Fruit fly (Drosophila melanogaster): ENCODE measurements around the gene CG31142.

The CG31142 gene

dm6 chr3R:23933684-23934575 lies 4.9 kb downstream of the CG31142 start, which contains the start of gene CG5854 (continued):
- no peak for TF ChIP-seq CG8765 (GFP tag; IDR thresholded peaks at IDR 0.05)
- TF ChIP-seq grn (GFP tag; optimal IDR thresholded peaks at IDR 0.05): peak; percentile 52
- TF ChIP-seq Dbx (GFP tag; IDR thresholded peaks at IDR 0.05): peak; percentile 38; the same call in 1 of the 3 replicates
- TF ChIP-seq ci (GFP tag; IDR thresholded peaks at IDR 0.05): peak; percentile 92
- peak; percentile 56 for TF ChIP-seq CG33213 (GFP tag; optimal IDR thresholded peaks at IDR 0.05)
- peak; percentile 62 for TF ChIP-seq CG10147 (GFP tag; optimal IDR thresholded peaks at IDR 0.05)
- TF ChIP-seq twi (tag; optimal IDR thresholded peaks at IDR 0.05): peak; percentile 15
- no peak for TF ChIP-seq Kr (GFP tag; optimal IDR thresholded peaks at IDR 0.05)
- peak; percentile 81 for TF ChIP-seq CG11695 (GFP tag; IDR thresholded peaks at IDR 0.05)
- peak; percentile 52 for TF ChIP-seq Sox100B (GFP tag; optimal IDR thresholded peaks at IDR 0.05)
- peak; percentile 61 for TF ChIP-seq CG9609 (GFP tag; optimal IDR thresholded peaks at IDR 0.05)
- TF ChIP-seq Taf1 (GFP tag; IDR thresholded peaks at IDR 0.05): 0 out of 2 replicates have a peak, but pooled peaks have one; percentile 16
- TF ChIP-seq CG1529 (GFP tag; optimal IDR thresholded peaks at IDR 0.05): peak; percentile 77
- TF ChIP-seq sim (GFP tag; IDR thresholded peaks at IDR 0.05): peak; percentile 55; the same call in 1 of the 2 replicates
- peak; percentile 26 for TF ChIP-seq fu2 (GFP tag; optimal IDR thresholded peaks at IDR 0.05)
- no peak for TF ChIP-seq kah (GFP tag; optimal IDR thresholded peaks at IDR 0.05)
- peak; percentile 75 for TF ChIP-seq CG12071 (GFP tag; optimal IDR thresholded peaks at IDR 0.05)
- peak; percentile 73 for TF ChIP-seq org-1 (GFP tag; optimal IDR thresholded peaks at IDR 0.05)
- TF ChIP-seq CG15011 (GFP tag; optimal IDR thresholded peaks at IDR 0.05): peak; percentile 50
- no peak for TF ChIP-seq CG8290 (GFP tag; optimal IDR thresholded peaks at IDR 0.05)
- TF ChIP-seq CG8290 (tag; optimal IDR thresholded peaks at IDR 0.05): peak in 1 of 2 experiments; percentile 90
- no peak for TF ChIP-seq CG12104 (GFP tag; optimal IDR thresholded peaks at IDR 0.05)
- TF ChIP-seq C15 (GFP tag; IDR thresholded peaks at IDR 0.05): 0 out of 3 replicates have a peak, but pooled peaks have one; percentile 58
- TF ChIP-seq Sin3A (optimal IDR thresholded peaks at IDR 0.05): peak; percentile 61
- peak; percentile 57 for TF ChIP-seq CG1024 (GFP tag; IDR thresholded peaks at IDR 0.05)
- no peak for TF ChIP-seq Poxn (GFP tag; IDR thresholded peaks at IDR 0.05)
- peak; percentile 52 for TF ChIP-seq CG18476 (GFP tag; optimal IDR thresholded peaks at IDR 0.05)
- TF ChIP-seq CoRest (tag; optimal IDR thresholded peaks at IDR 0.05): peak; percentile 52
- TF ChIP-seq CG6689 (GFP tag; IDR thresholded peaks at IDR 0.05): peak; percentile 73
- no peak for TF ChIP-seq Dfd (GFP tag; optimal IDR thresholded peaks at IDR 0.05)
- peak; percentile 67 for TF ChIP-seq CG6765 (GFP tag; optimal IDR thresholded peaks at IDR 0.05)
- no peak for TF ChIP-seq insv (GFP tag; optimal IDR thresholded peaks at IDR 0.05)
- TF ChIP-seq CG13296 (GFP tag; optimal IDR thresholded peaks at IDR 0.05): peak; percentile 30
- TF ChIP-seq crc (GFP tag; optimal IDR thresholded peaks at IDR 0.05): peak; percentile 44
- no peak; the same call in 1 of the 2 replicates for TF ChIP-seq Adf1 (GFP tag; IDR thresholded peaks at IDR 0.05)
- TF ChIP-seq CG9932 (GFP tag; IDR thresholded peaks at IDR 0.05): 0 out of 2 replicates have a peak, but pooled peaks have one; percentile 24
- peak; percentile 27 for TF ChIP-seq CG12744 (GFP tag; optimal IDR thresholded peaks at IDR 0.05)
- TF ChIP-seq CG18011 (GFP tag; optimal IDR thresholded peaks at IDR 0.05): peak; percentile 39
- no peak for TF ChIP-seq HLH4C (GFP tag; IDR thresholded peaks at IDR 0.05; ENCODE audit: partially characterized antibody)
- TF ChIP-seq yki (optimal IDR thresholded peaks at IDR 0.05): no peak
- TF ChIP-seq ham (GFP tag; IDR thresholded peaks at IDR 0.05): no peak
- TF ChIP-seq exex (tag; optimal IDR thresholded peaks at IDR 0.05): no peak
- no peak for TF ChIP-seq D (optimal IDR thresholded peaks at IDR 0.05)
- peak; percentile 74 for TF ChIP-seq D (GFP tag; optimal IDR thresholded peaks at IDR 0.05)
- TF ChIP-seq grau (tag; optimal IDR thresholded peaks at IDR 0.05): peak; percentile 59
- TF ChIP-seq gsb (GFP tag; IDR thresholded peaks at IDR 0.05): peak; percentile 33; the same call in 1 of the 2 replicates
- peak; percentile 52 for TF ChIP-seq BEAF-32 (GFP tag; optimal IDR thresholded peaks at IDR 0.05)
- TF ChIP-seq CG12659 (GFP tag; optimal IDR thresholded peaks at IDR 0.05): peak; percentile 69
- no peak for TF ChIP-seq tio (GFP tag; optimal IDR thresholded peaks at IDR 0.05)
- peak; percentile 82 for TF ChIP-seq stc (GFP tag; IDR thresholded peaks at IDR 0.05)

All from whole organism, embryonic.